Worm (Caenorhabditis elegans) whole organism, L2 larva: ENCODE results near the gene slc-25A18.1.

Experiments
- R02D3.7 ChIP-seq: fragments of 150-350 bp; optimal IDR thresholded peaks from 2 replicates; lab custom pipeline; 2014; ENCODE audit warnings: missing biosample characterization, missing genetic modification characterization
- lin-13 ChIP-seq: fragments of 150-350 bp; optimal IDR thresholded peaks from 2 replicates; lab custom pipeline; 2014; ENCODE audit warnings: missing biosample characterization, missing genetic modification reagents, missing genetic modification characterization
- peb-1 ChIP-seq: fragments of 150-350 bp; optimal IDR thresholded peaks from 2 replicates; lab custom pipeline; 2014; ENCODE audit warnings: missing biosample characterization, missing genetic modification characterization
- unc-55 ChIP-seq: fragments of 150-350 bp; sonication (generic microtip); optimal IDR thresholded peaks from 3 replicates; lab custom pipeline; 2014; ENCODE audit warnings: missing biosample characterization, missing genetic modification reagents, missing genetic modification characterization

- TF ChIP-seq peb-1 (tag; lab: Kevin White, UChicago): no peak
- TF ChIP-seq R02D3.7: no peak
- TF ChIP-seq lin-13 (GFP tag; lab: Kevin White, UChicago): peak; percentile 0
- peak; percentile 20 for TF ChIP-seq unc-55 (GFP tag; lab: Kevin White, UChicago)
Observed at ce11 chrX:14978756-14979155, 25.0 kb downstream of the slc-25A18.1 start.
